Worm (Caenorhabditis elegans) whole organism, L4 larva: ENCODE measurements around the gene C04A11.2.

Experiments
- F10B5.3 ChIP-seq: sonication (generic microtip); optimal IDR thresholded peaks from 2 replicates; lab custom pipeline; 2016; ENCODE audit warnings: mild to moderate bottlenecking, missing genetic modification characterization, missing compliant biosample characterization
- T26A8.4 ChIP-seq: fragments of 200-800 bp; sonication (Bioruptor generic); IDR thresholded peaks from 2 replicates; pipeline ENCODE4 v1.3.6; 2022; ENCODE audit warnings: missing genetic modification characterization, missing compliant biosample characterization
- aha-1 ChIP-seq: fragments of 150-350 bp; peaks from one replicate; lab custom pipeline; 2014; ENCODE audit warnings: missing biosample characterization, missing genetic modification characterization
- attf-4 ChIP-seq: sonication (generic microtip); optimal IDR thresholded peaks from 3 replicates; lab custom pipeline; 2017; ENCODE audit warnings: missing biosample characterization, missing genetic modification characterization
- ceh-20 ChIP-seq: fragments of 200-800 bp; sonication (Bioruptor generic); IDR thresholded peaks from 2 replicates; pipeline ENCODE4 v1.3.6; 2022; ENCODE audit warnings: missing genetic modification reagents, missing genetic modification characterization, missing compliant biosample characterization
- ceh-28 ChIP-seq: fragments of 150-350 bp; optimal IDR thresholded peaks from 2 replicates; lab custom pipeline; 2014; ENCODE audit warnings: missing biosample characterization, missing genetic modification reagents, missing genetic modification characterization
- ceh-44 ChIP-seq: fragments of 200-800 bp; sonication (Bioruptor generic); IDR thresholded peaks from 2 replicates; pipeline ENCODE4 v1.3.6; 2022; ENCODE audit warnings: missing genetic modification reagents, missing genetic modification characterization, missing compliant biosample characterization
- cey-2 ChIP-seq: sonication (generic microtip); optimal IDR thresholded peaks from 3 replicates; lab custom pipeline; 2017; ENCODE audit warnings: missing genetic modification characterization, mild to moderate bottlenecking, missing compliant biosample characterization, antibody characterized with exemption, borderline replicate concordance; ENCODE audit not compliant: insufficient read depth
- daf-16 ChIP-seq, 3 experiments: sonication (generic microtip); optimal IDR thresholded peaks; 2 replicates each; lab custom pipeline; 2016 to 2017; ENCODE audit warnings: missing genetic modification characterization in 3 of 3, missing genetic modification reagents in 3 of 3, mild to moderate bottlenecking in 2 of 3, missing compliant biosample characterization in 2 of 3, missing biosample characterization in 1 of 3, moderate library complexity in 1 of 3
- daf-19 ChIP-seq: fragments of 200-800 bp; sonication (Bioruptor generic); conservative IDR thresholded peaks from 2 replicates; pipeline ENCODE4 v1.3.6; 2022; ENCODE audit warnings: missing genetic modification characterization, missing compliant biosample characterization
- dmd-6 ChIP-seq: fragments of 200-800 bp; sonication (Bioruptor generic); IDR thresholded peaks from 2 replicates; pipeline ENCODE4 v1.3.6; 2022; ENCODE audit warnings: missing genetic modification reagents, missing genetic modification characterization, missing compliant biosample characterization
- dpl-1 ChIP-seq: fragments of 150-350 bp; optimal IDR thresholded peaks from 2 replicates; lab custom pipeline; 2014; ENCODE audit warnings: missing biosample characterization, missing genetic modification reagents, missing genetic modification characterization
- dve-1 ChIP-seq: sonication (generic microtip); optimal IDR thresholded peaks from 2 replicates; lab custom pipeline; 2017; ENCODE audit warnings: antibody characterized with exemption, mild to moderate bottlenecking, missing genetic modification characterization, missing compliant biosample characterization; ENCODE audit not compliant: insufficient read depth
- fkh-10 ChIP-seq: fragments of 150-350 bp; optimal IDR thresholded peaks from 2 replicates; lab custom pipeline; 2014; ENCODE audit warnings: missing biosample characterization, missing genetic modification reagents, missing genetic modification characterization
- hif-1 ChIP-seq, 2 experiments: sonication (generic microtip); optimal IDR thresholded peaks; 2 replicates each; lab custom pipeline; 2016 to 2017; ENCODE audit warnings: missing compliant biosample characterization in 2 of 2, missing genetic modification characterization in 2 of 2, missing genetic modification reagents in 2 of 2, missing genotype in 2 of 2, mild to moderate bottlenecking in 1 of 2
- hlh-11 ChIP-seq: fragments of 200-800 bp; sonication (Bioruptor generic); optimal IDR thresholded peaks from 2 replicates; lab custom pipeline; 2018; ENCODE audit warnings: mild to moderate bottlenecking, missing genetic modification characterization, missing compliant biosample characterization
- hlh-30 ChIP-seq: sonication (generic microtip); optimal IDR thresholded peaks from 2 replicates; lab custom pipeline; 2017; ENCODE audit warnings: antibody characterized with exemption, mild to moderate bottlenecking, missing genetic modification characterization, missing compliant biosample characterization; ENCODE audit not compliant: insufficient read depth
- jun-1 ChIP-seq: fragments of 150-350 bp; optimal IDR thresholded peaks from 2 replicates; lab custom pipeline; 2014; ENCODE audit warnings: missing biosample characterization, missing genetic modification reagents, missing genetic modification characterization
- lin-1 ChIP-seq: fragments of 200-800 bp; sonication (Bioruptor generic); IDR thresholded peaks from 2 replicates; pipeline ENCODE4 v1.3.6; 2022; ENCODE audit warnings: missing genetic modification reagents, missing genetic modification characterization, missing compliant biosample characterization
- lin-13 ChIP-seq: fragments of 150-350 bp; optimal IDR thresholded peaks from 2 replicates; lab custom pipeline; 2014; ENCODE audit warnings: missing biosample characterization, missing genetic modification reagents, missing genetic modification characterization
- lin-15B ChIP-seq: fragments of 150-350 bp; sonication (generic microtip); optimal IDR thresholded peaks from 3 replicates; lab custom pipeline; 2014; ENCODE audit warnings: missing biosample characterization, missing genetic modification characterization
- lsy-2 ChIP-seq, 2 experiments: fragments of 150-350 bp in 1 of 2; sonication (generic microtip) in 1 of 2; optimal IDR thresholded peaks; 2 replicates each; lab custom pipeline; 2014 to 2017; ENCODE audit warnings: missing biosample characterization in 2 of 2, missing genetic modification characterization in 2 of 2
- madf-5 ChIP-seq, 2 experiments: fragments of 200-800 bp; sonication (Bioruptor generic); IDR thresholded peaks; 2 replicates each; pipeline ENCODE4 v1.3.6; 2022; ENCODE audit warnings: missing compliant biosample characterization in 2 of 2, missing genetic modification characterization in 2 of 2
- madf-9 ChIP-seq: fragments of 200-800 bp; sonication (Bioruptor generic); conservative IDR thresholded peaks from 2 replicates; pipeline ENCODE4 v1.3.6; 2022; ENCODE audit warnings: missing genetic modification reagents, missing genetic modification characterization, missing compliant biosample characterization
- mdl-1 ChIP-seq, 2 experiments: fragments of 150-350 bp in 1 of 2; sonication (generic microtip) in 1 of 2; optimal IDR thresholded peaks; 2 replicates each; lab custom pipeline; 2014 to 2017; ENCODE audit warnings: missing biosample characterization in 2 of 2, missing genetic modification characterization in 2 of 2
- mdt-29 ChIP-seq: fragments of 200-800 bp; sonication (Bioruptor generic); IDR thresholded peaks from 2 replicates; pipeline ENCODE4 v1.3.6; 2022; ENCODE audit warnings: missing genetic modification reagents, missing genetic modification characterization, missing compliant biosample characterization
- mes-2 ChIP-seq: sonication (generic microtip); optimal IDR thresholded peaks from 2 replicates; lab custom pipeline; 2016; ENCODE audit warnings: missing genotype, mild to moderate bottlenecking, missing genetic modification characterization, missing compliant biosample characterization; ENCODE audit not compliant: poor library complexity, severe bottlenecking
- mxl-3 ChIP-seq: fragments of 200-800 bp; sonication (Bioruptor generic); optimal IDR thresholded peaks from 2 replicates; lab custom pipeline; 2018; ENCODE audit warnings: mild to moderate bottlenecking, missing genetic modification characterization, missing compliant biosample characterization
- nhr-11 ChIP-seq: fragments of 150-350 bp; optimal IDR thresholded peaks from 2 replicates; lab custom pipeline; 2014; ENCODE audit warnings: missing biosample characterization, missing genetic modification characterization
- nhr-237 ChIP-seq: sonication (generic microtip); optimal IDR thresholded peaks from 2 replicates; lab custom pipeline; 2017; ENCODE audit warnings: missing biosample characterization, missing genetic modification characterization
- nhr-25 ChIP-seq: sonication (generic microtip); optimal IDR thresholded peaks from 2 replicates; lab custom pipeline; 2017; ENCODE audit warnings: missing genetic modification characterization, mild to moderate bottlenecking, missing compliant biosample characterization, antibody characterized with exemption, moderate library complexity, borderline replicate concordance; ENCODE audit not compliant: insufficient read depth
- nhr-28 ChIP-seq: fragments of 150-350 bp; optimal IDR thresholded peaks from 2 replicates; lab custom pipeline; 2014; ENCODE audit warnings: missing biosample characterization, missing genetic modification characterization
- nhr-76 ChIP-seq: fragments of 150-350 bp; optimal IDR thresholded peaks from 2 replicates; lab custom pipeline; 2014; ENCODE audit warnings: missing biosample characterization, missing genetic modification characterization
- nhr-77 ChIP-seq: fragments of 150-350 bp; optimal IDR thresholded peaks from 2 replicates; lab custom pipeline; 2014; ENCODE audit warnings: missing biosample characterization, missing genetic modification characterization
- pha-4 ChIP-seq, 2 experiments: fragments of 150-350 bp in 1 of 2; fragments of 200-800 bp in 1 of 2; sonication (Bioruptor generic) in 1 of 2; IDR thresholded peaks in 1 of 2; optimal IDR thresholded peaks in 1 of 2; 2 replicates each; pipeline versions ENCODE4 v1.3.6 to Lab custom; 2014 to 2022; ENCODE audit warnings: missing genetic modification characterization in 2 of 2, missing genetic modification reagents in 2 of 2, missing biosample characterization in 1 of 2, missing compliant biosample characterization in 1 of 2
- php-3 ChIP-seq: fragments of 200-800 bp; sonication (Bioruptor generic); IDR thresholded peaks from 2 replicates; pipeline ENCODE4 v1.3.6; 2022; ENCODE audit warnings: missing genetic modification reagents, missing genetic modification characterization, missing compliant biosample characterization
- pqm-1 ChIP-seq: sonication (generic microtip); optimal IDR thresholded peaks from 2 replicates; lab custom pipeline; 2017; ENCODE audit warnings: missing biosample characterization, missing genetic modification characterization
- sdz-12 ChIP-seq: fragments of 200-800 bp; sonication (Bioruptor generic); optimal IDR thresholded peaks from 2 replicates; lab custom pipeline; 2018; ENCODE audit warnings: mild to moderate bottlenecking, missing genetic modification characterization, missing compliant biosample characterization
- skn-1 ChIP-seq: fragments of 150-350 bp; optimal IDR thresholded peaks from 2 replicates; lab custom pipeline; 2014; ENCODE audit warnings: missing biosample characterization, missing genetic modification characterization
- snpc-1.2 ChIP-seq: fragments of 200-800 bp; sonication (Bioruptor generic); IDR thresholded peaks from 2 replicates; pipeline ENCODE4 v1.3.6; 2022; ENCODE audit warnings: missing genetic modification reagents, missing genetic modification characterization, missing compliant biosample characterization
- spr-3 ChIP-seq: fragments of 200-800 bp; sonication (Bioruptor generic); optimal IDR thresholded peaks from 2 replicates; lab custom pipeline; 2018; ENCODE audit warnings: mild to moderate bottlenecking, missing genetic modification characterization, missing compliant biosample characterization
- tag-97 ChIP-seq: fragments of 200-800 bp; sonication (Bioruptor generic); IDR thresholded peaks from 2 replicates; pipeline ENCODE4 v1.3.6; 2022; ENCODE audit warnings: missing genetic modification characterization, missing compliant biosample characterization
- tra-1 ChIP-seq: fragments of 200-800 bp; sonication (Bioruptor generic); IDR thresholded peaks from 2 replicates; pipeline ENCODE4 v1.3.6; 2022; ENCODE audit warnings: missing genetic modification reagents, missing genetic modification characterization, missing compliant biosample characterization
- zfp-2 ChIP-seq: sonication (generic microtip); optimal IDR thresholded peaks from 2 replicates; lab custom pipeline; 2016; ENCODE audit warnings: mild to moderate bottlenecking, missing genetic modification characterization, missing compliant biosample characterization
- ztf-7 ChIP-seq: fragments of 150-350 bp; optimal IDR thresholded peaks from 2 replicates; lab custom pipeline; 2014; ENCODE audit warnings: missing biosample characterization, missing genetic modification characterization

Gene C04A11.2

DNA sequence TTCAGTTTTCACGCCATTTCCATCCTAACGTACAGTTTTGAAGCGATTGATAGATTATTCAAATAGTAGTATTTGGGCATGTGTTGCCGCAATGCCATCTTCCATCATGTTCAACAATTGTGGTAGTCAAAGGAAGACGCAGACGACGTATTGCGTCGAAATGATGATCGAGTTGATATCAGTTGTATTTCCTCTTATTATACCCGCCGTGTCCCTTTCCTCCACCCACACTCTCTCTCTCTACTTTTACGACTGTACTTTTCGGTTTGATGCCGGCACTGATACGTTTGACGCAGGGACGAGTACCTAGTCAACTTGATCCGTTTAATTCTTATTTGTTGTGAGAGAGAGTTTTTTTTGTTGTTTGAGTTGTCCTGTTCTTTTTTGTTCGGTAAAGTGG, 4.0 kb upstream of the C04A11.2 start:
- TF ChIP-seq mdt-29 (GFP tag; lab: Robert Waterston, UW), result no peak
- TF ChIP-seq mxl-3 (GFP tag; lab: Kevin White, UChicago), result peak; percentile 67
- no peak for TF ChIP-seq php-3 (GFP tag; lab: Robert Waterston, UW)
- TF ChIP-seq madf-5 (GFP tag; IDR thresholded peaks at IDR 0.05; lab: Robert Waterston, UW), result no peak
- peak; percentile 61 for TF ChIP-seq hlh-11 (tag; lab: Kevin White, UChicago)
- no peak for TF ChIP-seq daf-19 (GFP tag; lab: Robert Waterston, UW)
- no peak for TF ChIP-seq dpl-1 (GFP tag; lab: Kevin White, UChicago)
- TF ChIP-seq ceh-44 (GFP tag; lab: Robert Waterston, UW), result no peak
- peak; percentile 85 for TF ChIP-seq aha-1 (tag; lab: Kevin White, UChicago)
- peak; percentile 14 for TF ChIP-seq nhr-77 (tag; lab: Kevin White, UChicago)
- TF ChIP-seq lin-15B (tag; lab: Kevin White, UChicago), result no peak
- TF ChIP-seq attf-4 (tag; lab: Kevin White, UChicago), result no peak
- TF ChIP-seq ztf-7, result no peak
- TF ChIP-seq nhr-25 (tag; lab: Kevin White, UChicago), result no peak
- TF ChIP-seq nhr-237 (tag; lab: Kevin White, UChicago), result no peak
- TF ChIP-seq tag-97 (GFP tag; lab: Robert Waterston, UW), result no peak
- no peak for TF ChIP-seq jun-1 (tag; lab: Kevin White, UChicago)
- TF ChIP-seq cey-2 (tag; lab: Kevin White, UChicago), result no peak
- peak; percentile 72 for TF ChIP-seq pqm-1 (tag; lab: Kevin White, UChicago)
- peak; percentile 56 for TF ChIP-seq dve-1 (tag; lab: Kevin White, UChicago)
- no peak for TF ChIP-seq daf-16 (GFP tag; optimal IDR thresholded peaks at IDR 0.05; lab: Kevin White, UChicago)
- peak; percentile 81 for TF ChIP-seq daf-16 (tag; optimal IDR thresholded peaks at IDR 0.05; lab: Kevin White, UChicago)
- peak; percentile 5 for TF ChIP-seq hlh-30
- TF ChIP-seq lin-1, result no peak
- no peak for TF ChIP-seq hif-1 (tag; optimal IDR thresholded peaks at IDR 0.05; lab: Kevin White, UChicago)
- no peak for TF ChIP-seq mdl-1 (tag; optimal IDR thresholded peaks at IDR 0.05; lab: Kevin White, UChicago)
- peak; percentile 76 for TF ChIP-seq nhr-28 (tag; lab: Kevin White, UChicago)
- peak; percentile 50; the same call in 1 of the 2 replicates for TF ChIP-seq dmd-6 (GFP tag; lab: Robert Waterston, UW)
- TF ChIP-seq mes-2 (tag; lab: Kevin White, UChicago), result peak; percentile 39

DNA sequence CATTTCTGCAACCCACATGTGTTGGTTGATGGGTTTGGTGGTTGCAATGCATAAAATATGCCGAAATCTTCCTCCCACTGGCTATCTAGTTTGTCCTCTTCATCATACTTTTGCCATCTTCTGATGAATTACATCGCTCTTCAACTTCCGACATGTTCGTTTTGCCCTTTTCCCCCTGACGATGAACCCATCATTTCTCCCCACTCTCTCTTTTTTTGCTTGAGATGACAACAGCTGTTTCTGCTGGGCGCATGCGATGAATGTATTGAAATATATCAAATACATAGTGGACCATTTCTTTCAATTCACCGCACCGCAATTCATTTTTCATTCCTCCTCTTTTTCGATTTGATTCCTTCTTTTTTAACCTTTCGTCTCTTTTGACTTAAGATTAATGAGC, 2.3 kb upstream of the C04A11.2 start:
- TF ChIP-seq fkh-10 (GFP tag; lab: Kevin White, UChicago), result no peak
- no peak for TF ChIP-seq nhr-77 (tag; lab: Kevin White, UChicago)
- no peak for TF ChIP-seq ceh-20 (GFP tag; lab: Robert Waterston, UW)
- TF ChIP-seq tra-1, result 0 out of 2 replicates have a peak, but pooled peaks have one; percentile 32
- TF ChIP-seq lsy-2 (tag; optimal IDR thresholded peaks at IDR 0.05; lab: Kevin White, UChicago), result peak in 1 of 2 experiments; percentile 2

DNA sequence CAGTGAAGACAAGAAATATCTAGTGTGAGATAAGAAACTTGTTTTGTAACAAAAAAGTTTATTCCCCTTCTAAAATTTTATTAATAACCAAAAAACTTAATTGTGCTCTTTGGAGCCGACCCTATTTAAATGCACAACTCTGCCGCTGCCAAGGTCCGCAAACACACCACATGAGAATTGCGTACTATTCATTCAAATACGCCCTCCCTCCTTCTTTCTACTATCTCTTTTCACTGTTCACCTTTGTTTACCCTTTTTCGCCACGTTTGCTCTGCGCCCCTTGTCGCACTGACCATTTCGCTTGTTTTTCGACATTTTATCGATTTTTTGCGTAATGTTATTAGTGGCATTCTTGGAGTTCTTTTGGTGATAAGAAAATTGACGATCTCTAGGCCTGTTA, 1.0 kb upstream of the C04A11.2 start:
- no peak for TF ChIP-seq skn-1 (tag; lab: Kevin White, UChicago)
- no peak for TF ChIP-seq nhr-11 (tag; lab: Kevin White, UChicago)
- no peak for TF ChIP-seq ztf-7
- no peak for TF ChIP-seq nhr-237 (tag; lab: Kevin White, UChicago)
- no peak for TF ChIP-seq lin-13
- TF ChIP-seq F10B5.3 (tag; lab: Kevin White, UChicago), result no peak
- TF ChIP-seq sdz-12 (GFP tag; lab: Kevin White, UChicago), result no peak
- TF ChIP-seq nhr-76 (tag; lab: Kevin White, UChicago), result no peak
- TF ChIP-seq dmd-6 (GFP tag; lab: Robert Waterston, UW), result peak; percentile 10; the same call in 1 of the 2 replicates
- TF ChIP-seq ceh-28 (tag; lab: Kevin White, UChicago), result no peak
- no peak for TF ChIP-seq madf-9 (GFP tag; lab: Robert Waterston, UW)
- no peak for TF ChIP-seq spr-3
- TF ChIP-seq dve-1 (tag; lab: Kevin White, UChicago), result peak; percentile 75
- no peak for TF ChIP-seq tag-97 (GFP tag; lab: Robert Waterston, UW)
- no peak for TF ChIP-seq zfp-2 (tag; lab: Kevin White, UChicago)
- TF ChIP-seq pha-4 (GFP tag; IDR thresholded peaks at IDR 0.05; lab: Robert Waterston, UW), result peak; percentile 53; the same call in 1 of the 2 replicates
- TF ChIP-seq pha-4 (tag; optimal IDR thresholded peaks at IDR 0.05; lab: Kevin White, UChicago), result peak; percentile 65
- no peak for TF ChIP-seq snpc-1.2 (GFP tag; lab: Robert Waterston, UW)
- no peak for TF ChIP-seq T26A8.4
- peak in 1 of 2 experiments; percentile 44 for TF ChIP-seq lsy-2 (tag; optimal IDR thresholded peaks at IDR 0.05; lab: Kevin White, UChicago)
- no peak for TF ChIP-seq daf-19 (GFP tag; lab: Robert Waterston, UW)
